Fruit fly (Drosophila melanogaster) S2 (cell line): ENCODE results near the gene CG3625.

Experiments
- CG8478 ChIP-seq: fragments of >200 bp; optimal IDR thresholded peaks from 2 replicates; lab custom pipeline; 2018
- CTCF ChIP-seq, 2 experiments: fragments of >200 bp; optimal IDR thresholded peaks; 2 replicates each; lab custom pipeline; 2018

DNA sequence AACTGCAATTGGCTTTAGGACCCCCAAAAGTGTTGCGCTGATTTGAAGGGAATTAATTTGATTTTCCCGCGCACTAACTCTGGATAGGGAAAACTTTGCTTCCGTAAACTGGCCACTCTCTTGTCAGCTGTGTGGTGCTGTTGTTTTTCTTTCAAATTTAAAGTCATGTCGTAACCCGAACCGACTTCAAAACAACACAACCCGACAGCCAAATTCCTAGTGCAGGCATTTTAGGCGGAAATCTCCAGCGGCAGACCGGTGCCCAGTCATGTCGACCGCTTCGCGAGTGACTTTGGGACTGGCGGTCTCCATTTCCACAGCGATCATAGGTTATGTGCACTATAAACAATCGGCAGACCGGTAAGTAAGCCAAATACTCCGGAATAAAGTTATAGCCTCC lies 706 bp upstream of the CG3625 start, which contains the start of gene CG11562:
- TF ChIP-seq CTCF (optimal IDR thresholded peaks at IDR 0.05; lab: Kevin White, UChicago), result no peak
- TF ChIP-seq CG8478 (lab: Kevin White, UChicago), result no peak
